Fruit fly (Drosophila melanogaster): Measurements from ENCODE around the gene gzl.

Gene gzl

DNA sequence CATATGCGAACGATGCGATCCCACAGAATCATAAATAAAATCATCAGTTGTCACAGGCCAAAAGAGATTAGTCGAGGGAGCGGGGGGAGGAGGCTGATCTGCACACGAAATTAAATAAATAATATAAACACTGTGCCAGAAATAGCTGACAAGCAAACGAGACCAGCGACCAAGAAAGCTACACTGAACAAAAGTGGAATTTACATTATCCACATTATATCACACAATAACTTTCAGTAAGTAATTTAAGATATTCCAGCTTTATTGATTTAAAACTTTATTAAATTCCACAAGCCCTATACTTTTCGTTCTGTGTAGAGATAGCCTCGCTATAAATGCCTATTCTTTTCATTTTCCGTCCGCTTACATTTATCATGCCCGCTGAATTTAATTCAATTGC is 21.5 kb downstream of the gzl start (continued):
- TF ChIP-seq dmrt11E (tag; optimal IDR thresholded peaks at IDR 0.05) (peak; percentile 67), CG17912 (GFP tag; optimal IDR thresholded peaks at IDR 0.05) (no peak), Fer3 (tag; optimal IDR thresholded peaks at IDR 0.05) (peak; percentile 84), chinmo (GFP tag; IDR thresholded peaks at IDR 0.05; ENCODE audit: partially characterized antibody) (no peak), nau (GFP tag; optimal IDR thresholded peaks at IDR 0.05) (peak; percentile 56), Nf-YC (tag; optimal IDR thresholded peaks at IDR 0.05) (peak; percentile 41), pfk (GFP tag; optimal IDR thresholded peaks at IDR 0.05) (no peak), CG2889 (GFP tag; IDR thresholded peaks at IDR 0.05) (peak; percentile 73; the same call in 2 of the 3 replicates), peb (GFP tag; IDR thresholded peaks at IDR 0.05) (peak; percentile 37; the same call in 1 of the 2 replicates), CG6654 (GFP tag; optimal IDR thresholded peaks at IDR 0.05) (peak; percentile 53), cato (GFP tag; optimal IDR thresholded peaks at IDR 0.05; ENCODE audit: borderline replicate concordance) (peak; percentile 67), CG5953 (GFP tag; IDR thresholded peaks at IDR 0.05) (peak; percentile 68; the same call in 1 of the 2 replicates), schlank (tag; optimal IDR thresholded peaks at IDR 0.05) (peak; percentile 36), CG11723 (GFP tag; optimal IDR thresholded peaks at IDR 0.05) (peak; percentile 66), slp2 (GFP tag; optimal IDR thresholded peaks at IDR 0.05) (peak; percentile 75), CG9932 (GFP tag; IDR thresholded peaks at IDR 0.05) (peak; percentile 81), D (optimal IDR thresholded peaks at IDR 0.05) (no peak), D (GFP tag; optimal IDR thresholded peaks at IDR 0.05) (peak; percentile 72), CG11456 (GFP tag; IDR thresholded peaks at IDR 0.05) (peak; percentile 90), CG7987 (GFP tag; optimal IDR thresholded peaks at IDR 0.05) (no peak), CG6791 (GFP tag; IDR thresholded peaks at IDR 0.05; ENCODE audit: partially characterized antibody) (no peak), so (GFP tag; IDR thresholded peaks at IDR 0.05) (peak; percentile 87), Aef1 (GFP tag; IDR thresholded peaks at IDR 0.05) (peak; percentile 83), abd-A (tag; optimal IDR thresholded peaks at IDR 0.05) (no peak), CG6689 (GFP tag; IDR thresholded peaks at IDR 0.05) (peak; percentile 86), CG13296 (GFP tag; optimal IDR thresholded peaks at IDR 0.05) (peak; percentile 63), Hr51 (GFP tag; optimal IDR thresholded peaks at IDR 0.05) (peak; percentile 55 to 84), CG5245 (GFP tag; optimal IDR thresholded peaks at IDR 0.05) (peak; percentile 68), CG9876 (GFP tag; optimal IDR thresholded peaks at IDR 0.05) (no peak), CG7271 (tag; optimal IDR thresholded peaks at IDR 0.05) (no peak), ken (GFP tag; IDR thresholded peaks at IDR 0.05) (peak; percentile 86), CG11695 (GFP tag; IDR thresholded peaks at IDR 0.05) (peak; percentile 91), Side (GFP tag; optimal IDR thresholded peaks at IDR 0.05) (peak; percentile 74), Hmr (GFP tag; optimal IDR thresholded peaks at IDR 0.05) (peak; percentile 79), trh (GFP tag; optimal IDR thresholded peaks at IDR 0.05) (peak; percentile 74), zen2 (GFP tag; IDR thresholded peaks at IDR 0.05; ENCODE audit: partially characterized antibody) (no peak), disco-r (GFP tag; optimal IDR thresholded peaks at IDR 0.05) (peak; percentile 16), CG9437 (GFP tag; optimal IDR thresholded peaks at IDR 0.05) (peak; percentile 53), twi (tag; optimal IDR thresholded peaks at IDR 0.05) (peak; percentile 6), Doc3 (GFP tag; IDR thresholded peaks at IDR 0.05; ENCODE audit: partially characterized antibody) (no peak), CG12299 (tag; optimal IDR thresholded peaks at IDR 0.05) (peak; percentile 58), gsb (GFP tag; IDR thresholded peaks at IDR 0.05) (peak; percentile 80), pho (GFP tag; optimal IDR thresholded peaks at IDR 0.05) (no peak), Camta (GFP tag; optimal IDR thresholded peaks at IDR 0.05) (peak; percentile 77), az2 (GFP tag; optimal IDR thresholded peaks at IDR 0.05) (peak; percentile 81), CG17186 (GFP tag; optimal IDR thresholded peaks at IDR 0.05) (no peak), Xbp1 (GFP tag; optimal IDR thresholded peaks at IDR 0.05) (peak; percentile 84), al (GFP tag; IDR thresholded peaks at IDR 0.05) (peak; percentile 86), pum (GFP tag; optimal IDR thresholded peaks at IDR 0.05) (peak; percentile 66), mam (GFP tag; optimal IDR thresholded peaks at IDR 0.05) (peak; percentile 81), pros (GFP tag; optimal IDR thresholded peaks at IDR 0.05) (no peak)
